Fruit fly (Drosophila melanogaster) S2 (cell line): ENCODE results near the gene Prosbeta7.
A peak's percentile ranks its signal among the peaks of the same experiment; 100 is the strongest.

Experiments
- CG8478 ChIP-seq: fragments of >200 bp; optimal IDR thresholded peaks from 2 replicates; lab custom pipeline; 2018
- CTCF ChIP-seq, 2 experiments: fragments of >200 bp; optimal IDR thresholded peaks; 2 replicates each; lab custom pipeline; 2018

Prosbeta7 gene

dm6 chr3R:5357935-5358414 lies at the start of gene Prosbeta7:
Gene Prosbeta7 (minus strand): TSS chr3R:5358364.
- TF ChIP-seq CG8478 (no peak), CTCF (optimal IDR thresholded peaks at IDR 0.05; lab: Kevin White, UChicago) (peak in 1 of 2 experiments; percentile 11)

- TF ChIP-seq CTCF (optimal IDR thresholded peaks at IDR 0.05; lab: Kevin White, UChicago) (no peak), CG8478 (no peak)
These were observed 45.8 kb upstream of the Prosbeta7 start, which contains the start of gene CG2663 for dm6 chr3R:5403963-5404362. Gene CG2663 (minus strand): TSS chr3R:5404135.

dm6 chr3R:5399096-5399495 lies 40.9 kb upstream of the Prosbeta7 start, which contains the start of gene Or83a:
Gene Or83a (minus strand): TSS chr3R:5399196.
- TF ChIP-seq CG8478, result no peak
- no peak for TF ChIP-seq CTCF (optimal IDR thresholded peaks at IDR 0.05; lab: Kevin White, UChicago)

dm6 chr3R:5395210-5395609 lies 37.0 kb upstream of the Prosbeta7 start:
- TF ChIP-seq CTCF (optimal IDR thresholded peaks at IDR 0.05; lab: Kevin White, UChicago) (no peak), CG8478 (no peak)

dm6 chr3R:5393742-5394391 lies 35.7 kb upstream of the Prosbeta7 start, which contains the start of gene CG1172:
Gene CG1172 (plus strand): TSS chr3R:5393922.
- TF ChIP-seq CG8478 (no peak), CTCF (optimal IDR thresholded peaks at IDR 0.05; lab: Kevin White, UChicago) (no peak)

dm6 chr3R:5392621-5393020 lies 34.5 kb upstream of the Prosbeta7 start, which contains the start of gene kkv:
Gene kkv (minus strand): TSS chr3R:5392866.
- TF ChIP-seq CTCF (optimal IDR thresholded peaks at IDR 0.05; lab: Kevin White, UChicago) (no peak), CG8478 (no peak)

- TF ChIP-seq CTCF (optimal IDR thresholded peaks at IDR 0.05; lab: Kevin White, UChicago) (no peak), CG8478 (no peak)
These were observed 33.9 kb upstream of the Prosbeta7 start for dm6 chr3R:5392033-5392432.

- TF ChIP-seq CTCF (optimal IDR thresholded peaks at IDR 0.05; lab: Kevin White, UChicago), result no peak
- TF ChIP-seq CG8478, result no peak
These were observed 32.0 kb upstream of the Prosbeta7 start for dm6 chr3R:5390095-5390663.

- TF ChIP-seq CTCF (optimal IDR thresholded peaks at IDR 0.05; lab: Kevin White, UChicago) (no peak), CG8478 (no peak)
These were observed 31.3 kb upstream of the Prosbeta7 start for dm6 chr3R:5389435-5389834.

- TF ChIP-seq CG8478 (no peak), CTCF (optimal IDR thresholded peaks at IDR 0.05; lab: Kevin White, UChicago) (no peak)
These were observed 30.9 kb upstream of the Prosbeta7 start for dm6 chr3R:5389034-5389433.

dm6 chr3R:5387996-5388395 lies 29.8 kb upstream of the Prosbeta7 start:
- TF ChIP-seq CTCF (optimal IDR thresholded peaks at IDR 0.05; lab: Kevin White, UChicago) (no peak), CG8478 (no peak)

dm6 chr3R:5387564-5387963 lies 29.4 kb upstream of the Prosbeta7 start, which contains the start of gene CG14668:
Gene CG14668 (minus strand): TSS chr3R:5387664.
- TF ChIP-seq CG8478 (no peak), CTCF (optimal IDR thresholded peaks at IDR 0.05; lab: Kevin White, UChicago) (no peak)

- no peak for TF ChIP-seq CTCF (optimal IDR thresholded peaks at IDR 0.05; lab: Kevin White, UChicago)
- TF ChIP-seq CG8478, result no peak
These were observed 27.6 kb upstream of the Prosbeta7 start for dm6 chr3R:5385761-5386160.

- TF ChIP-seq CTCF (optimal IDR thresholded peaks at IDR 0.05; lab: Kevin White, UChicago), result no peak
- no peak for TF ChIP-seq CG8478
These were observed 18.4 kb upstream of the Prosbeta7 start, which contains the start of gene 7B2 for dm6 chr3R:5376612-5377011. Gene 7B2 (plus strand): TSS chr3R:5376780.

dm6 chr3R:5374720-5375119 lies 16.6 kb upstream of the Prosbeta7 start, which contains the start of the genes hd and CG14667:
Gene hd (minus strand): TSS chr3R:5374962.
Gene CG14667 (plus strand): TSS chr3R:5375022.
- TF ChIP-seq CTCF (optimal IDR thresholded peaks at IDR 0.05; lab: Kevin White, UChicago) (no peak), CG8478 (no peak)

- TF ChIP-seq CTCF (optimal IDR thresholded peaks at IDR 0.05; lab: Kevin White, UChicago) (peak in 1 of 2 experiments; percentile 48), CG8478 (no peak)
These were observed 13.4 kb upstream of the Prosbeta7 start, which contains the start of gene Polr2F for dm6 chr3R:5371563-5371962. Gene Polr2F (plus strand): TSS chr3R:5371795.
